Worm (Caenorhabditis elegans) whole organism, L2 larva: ENCODE measurements around the gene srg-6.

Source experiments
- ZK546.5 ChIP-seq: sonication (generic microtip); optimal IDR thresholded peaks from 2 replicates; lab custom pipeline; 2017; ENCODE audit warnings: missing biosample characterization, missing genetic modification characterization
- aly-2 ChIP-seq: fragments of 150-350 bp; optimal IDR thresholded peaks from 2 replicates; lab custom pipeline; 2014; ENCODE audit warnings: missing biosample characterization, missing genetic modification characterization
- lin-39 ChIP-seq: fragments of 150-350 bp; optimal IDR thresholded peaks from 2 replicates; lab custom pipeline; 2014; ENCODE audit warnings: missing biosample characterization, missing genetic modification reagents, missing genetic modification characterization
- nhr-23 ChIP-seq: fragments of 150-350 bp; optimal IDR thresholded peaks from 2 replicates; lab custom pipeline; 2014; ENCODE audit warnings: missing biosample characterization, missing genetic modification reagents, missing genetic modification characterization
- unc-39 ChIP-seq: fragments of 150-350 bp; optimal IDR thresholded peaks from 2 replicates; lab custom pipeline; 2014; ENCODE audit warnings: missing biosample characterization, missing genetic modification characterization
- zag-1 ChIP-seq: fragments of 150-350 bp; optimal IDR thresholded peaks from 2 replicates; lab custom pipeline; 2014; ENCODE audit warnings: missing biosample characterization, missing genetic modification characterization

ce11 chrIII:6303787-6304186 is 38.0 kb upstream of the srg-6 start:
- TF ChIP-seq lin-39: no peak
- TF ChIP-seq nhr-23 (tag; lab: Kevin White, UChicago): no peak
- no peak for TF ChIP-seq unc-39 (tag; lab: Kevin White, UChicago)
- no peak for TF ChIP-seq aly-2 (tag; lab: Kevin White, UChicago)
- TF ChIP-seq zag-1: no peak
- TF ChIP-seq ZK546.5 (tag; lab: Kevin White, UChicago): no peak
